Fruit fly (Drosophila melanogaster): Measurements from ENCODE around the gene ndl.

dm6 chr3L:6608884-6609552, 5.9 kb upstream of the ndl start, which contains the start of gene axed:
- no peak for TF ChIP-seq Dll (GFP tag; IDR thresholded peaks at IDR 0.05; ENCODE audit: partially characterized antibody)
- 0 out of 3 replicates have a peak, but pooled peaks have one; percentile 17 for TF ChIP-seq Optix (GFP tag; IDR thresholded peaks at IDR 0.05)
- TF ChIP-seq Nf-YB (GFP tag; optimal IDR thresholded peaks at IDR 0.05) = no peak
- no peak for TF ChIP-seq CG8089 (GFP tag; optimal IDR thresholded peaks at IDR 0.05)
- no peak for TF ChIP-seq her (GFP tag; optimal IDR thresholded peaks at IDR 0.05)
- TF ChIP-seq fu2 (GFP tag; optimal IDR thresholded peaks at IDR 0.05) = no peak
- TF ChIP-seq stc (GFP tag; IDR thresholded peaks at IDR 0.05) = 0 out of 2 replicates have a peak, but pooled peaks have one; percentile 17
- peak; percentile 24 for TF ChIP-seq Fer3 (tag; optimal IDR thresholded peaks at IDR 0.05)
- TF ChIP-seq CG2202 (tag; optimal IDR thresholded peaks at IDR 0.05) = no peak
- TF ChIP-seq Fer2 (tag; optimal IDR thresholded peaks at IDR 0.05) = no peak
- TF ChIP-seq Sry-β (GFP tag; optimal IDR thresholded peaks at IDR 0.05) = no peak
- no peak for TF ChIP-seq TFAM (GFP tag; optimal IDR thresholded peaks at IDR 0.05)
- peak; percentile 59 for TF ChIP-seq NfI (GFP tag; optimal IDR thresholded peaks at IDR 0.05)
- TF ChIP-seq gfzf (GFP tag; optimal IDR thresholded peaks at IDR 0.05) = peak; percentile 11

Measured in whole organism, embryonic.